Fruit fly (Drosophila melanogaster) whole organism, prepupa: ENCODE data around the gene CG12983.
A peak's percentile ranks its signal among the peaks of the same experiment; 100 is the strongest.

Experiments used
- CG10631 ChIP-seq: fragments of 200-800 bp; sonication (Bioruptor generic); optimal IDR thresholded peaks from 2 replicates; lab custom pipeline; 2016; ENCODE audit warnings: missing biosample characterization, missing genetic modification characterization
- CG10669 ChIP-seq: fragments of 200-800 bp; sonication (Bioruptor generic); optimal IDR thresholded peaks from 3 replicates; lab custom pipeline; 2018; ENCODE audit warnings: missing biosample characterization, mild to moderate bottlenecking, missing genetic modification characterization, moderate library complexity
- CG11294 ChIP-seq: fragments of 200-800 bp; sonication (Bioruptor generic); IDR thresholded peaks from 2 replicates; pipeline ENCODE4 v1.3.6; 2022; ENCODE audit warnings: missing biosample characterization, missing genetic modification characterization
- CG11762 ChIP-seq: fragments of 200-800 bp; sonication (Bioruptor generic); optimal IDR thresholded peaks from 3 replicates; lab custom pipeline; 2016; ENCODE audit warnings: missing biosample characterization, missing genetic modification characterization; ENCODE audit not compliant: insufficient read depth
- CG11902 ChIP-seq: fragments of 200-800 bp; sonication (Bioruptor generic); optimal IDR thresholded peaks from 3 replicates; lab custom pipeline; 2016; ENCODE audit warnings: missing biosample characterization, missing genetic modification characterization
- CG15336 ChIP-seq: fragments of 200-800 bp; sonication (Bioruptor generic); IDR thresholded peaks from 2 replicates; pipeline ENCODE4 v1.3.6; 2022; ENCODE audit warnings: missing biosample characterization, missing genetic modification characterization
- CG1621 ChIP-seq: fragments of 200-800 bp; sonication (Bioruptor generic); optimal IDR thresholded peaks from 3 replicates; lab custom pipeline; 2018; ENCODE audit warnings: missing biosample characterization, mild to moderate bottlenecking, missing genetic modification characterization
- CG16779 ChIP-seq: fragments of 200-800 bp; sonication (Bioruptor generic); optimal IDR thresholded peaks from 3 replicates; lab custom pipeline; 2017; ENCODE audit warnings: missing biosample characterization, mild to moderate bottlenecking, missing genetic modification characterization
- CG3032 ChIP-seq: fragments of 200-800 bp; optimal IDR thresholded peaks from 2 replicates; lab custom pipeline; 2019; ENCODE audit warnings: missing biosample characterization, mild to moderate bottlenecking, missing genetic modification characterization, moderate library complexity
- CG32006 ChIP-seq: fragments of 200-800 bp; sonication (Bioruptor generic); optimal IDR thresholded peaks from 3 replicates; lab custom pipeline; 2017; ENCODE audit warnings: missing biosample characterization, mild to moderate bottlenecking, missing genetic modification characterization
- CG34406 ChIP-seq: fragments of 200-800 bp; sonication (Bioruptor generic); optimal IDR thresholded peaks from 3 replicates; lab custom pipeline; 2016; ENCODE audit warnings: missing biosample characterization, missing genetic modification characterization
- CG3919 ChIP-seq: fragments of 200-800 bp; sonication (Bioruptor generic); optimal IDR thresholded peaks from 3 replicates; lab custom pipeline; 2016; ENCODE audit warnings: missing biosample characterization, missing genetic modification characterization
- CG4318 ChIP-seq: fragments of 200-800 bp; sonication (Bioruptor generic); optimal IDR thresholded peaks from 3 replicates; lab custom pipeline; 2017; ENCODE audit warnings: missing biosample characterization, mild to moderate bottlenecking, missing genetic modification characterization
- CG6163 ChIP-seq: fragments of 200-800 bp; sonication (Bioruptor generic); IDR thresholded peaks from 3 replicates; pipeline ENCODE4 v1.3.6; 2022; ENCODE audit warnings: missing biosample characterization, missing genetic modification characterization
- CG6792 ChIP-seq: fragments of 200-800 bp; sonication (Bioruptor generic); optimal IDR thresholded peaks from 3 replicates; lab custom pipeline; 2016; ENCODE audit warnings: missing biosample characterization, missing genetic modification characterization
- CG6808 ChIP-seq: fragments of 200-800 bp; sonication (Bioruptor generic); optimal IDR thresholded peaks from 3 replicates; lab custom pipeline; 2017; ENCODE audit warnings: missing biosample characterization, missing genetic modification characterization, mild to moderate bottlenecking, moderate library complexity, missing genetic modification reagents
- CG6854 ChIP-seq: fragments of 200-800 bp; sonication (Bioruptor generic); optimal IDR thresholded peaks from 2 replicates; lab custom pipeline; 2017; ENCODE audit warnings: missing biosample characterization, mild to moderate bottlenecking, missing genetic modification characterization
- CG7368 ChIP-seq: fragments of 200-800 bp; sonication (Bioruptor generic); optimal IDR thresholded peaks from 3 replicates; lab custom pipeline; 2016; ENCODE audit warnings: missing biosample characterization, missing genetic modification characterization
- CG8319 ChIP-seq: fragments of 200-800 bp; sonication (Bioruptor generic); optimal IDR thresholded peaks from 3 replicates; lab custom pipeline; 2016; ENCODE audit warnings: missing biosample characterization, missing genetic modification characterization
- CG8632 ChIP-seq: fragments of 200-800 bp; sonication (Bioruptor generic); optimal IDR thresholded peaks from 3 replicates; lab custom pipeline; 2016; ENCODE audit warnings: missing biosample characterization, missing genetic modification characterization
- CG9139 ChIP-seq: fragments of 200-800 bp; sonication (Bioruptor generic); optimal IDR thresholded peaks from 3 replicates; lab custom pipeline; 2017; ENCODE audit warnings: missing biosample characterization, mild to moderate bottlenecking, missing genetic modification characterization
- Eip78C ChIP-seq: fragments of 200-800 bp; sonication (Bioruptor generic); peaks from one replicate; lab custom pipeline; 2016; ENCODE audit warnings: missing biosample characterization, missing genetic modification characterization
- Eip93F ChIP-seq: fragments of 200-800 bp; sonication (Bioruptor generic); optimal IDR thresholded peaks from 2 replicates; lab custom pipeline; 2016; ENCODE audit warnings: missing biosample characterization, mild to moderate bottlenecking, missing genetic modification characterization
- Ets21C ChIP-seq: fragments of 200-800 bp; sonication (Bioruptor generic); optimal IDR thresholded peaks from 3 replicates; lab custom pipeline; 2016; ENCODE audit warnings: missing biosample characterization, missing genetic modification characterization
- Ets96B ChIP-seq: fragments of 200-800 bp; optimal IDR thresholded peaks from 2 replicates; lab custom pipeline; 2019; ENCODE audit warnings: missing biosample characterization, mild to moderate bottlenecking, missing genetic modification characterization, moderate library complexity
- Gug ChIP-seq: fragments of 200-800 bp; sonication (Bioruptor generic); IDR thresholded peaks from 2 replicates; pipeline ENCODE4 v1.3.6; 2022; ENCODE audit warnings: missing biosample characterization, missing genetic modification characterization
- Hr38 ChIP-seq: sonication (Bioruptor generic); optimal IDR thresholded peaks from 2 replicates; lab custom pipeline; 2016; ENCODE audit warnings: missing biosample characterization, missing genetic modification characterization
- Hr39 ChIP-seq: fragments of 200-800 bp; sonication (Bioruptor generic); optimal IDR thresholded peaks from 2 replicates; lab custom pipeline; 2016; ENCODE audit warnings: missing biosample characterization, missing genetic modification characterization
- Lpt ChIP-seq: fragments of 200-800 bp; sonication (Bioruptor generic); optimal IDR thresholded peaks from 3 replicates; lab custom pipeline; 2016; ENCODE audit warnings: missing biosample characterization, missing genetic modification characterization
- OdsH ChIP-seq: fragments of 200-800 bp; sonication (Bioruptor generic); optimal IDR thresholded peaks from 3 replicates; lab custom pipeline; 2016; ENCODE audit warnings: missing biosample characterization, missing genetic modification characterization
- Sox102F ChIP-seq: fragments of 200-800 bp; sonication (Bioruptor generic); optimal IDR thresholded peaks from 2 replicates; lab custom pipeline; 2016; ENCODE audit warnings: missing biosample characterization, mild to moderate bottlenecking, missing genetic modification characterization
- Sox14 ChIP-seq: fragments of 200-800 bp; sonication (Bioruptor generic); optimal IDR thresholded peaks from 3 replicates; lab custom pipeline; 2016; ENCODE audit warnings: missing biosample characterization, missing genetic modification characterization
- Sox15 ChIP-seq: fragments of 200-800 bp; sonication (Bioruptor generic); optimal IDR thresholded peaks from 3 replicates; lab custom pipeline; 2016; ENCODE audit warnings: missing biosample characterization, missing genetic modification characterization
- achi ChIP-seq: fragments of 200-800 bp; sonication (Bioruptor generic); optimal IDR thresholded peaks from 3 replicates; lab custom pipeline; 2016; ENCODE audit warnings: missing biosample characterization, missing genetic modification characterization
- cyc ChIP-seq: fragments of 200-800 bp; sonication (Bioruptor generic); optimal IDR thresholded peaks from 3 replicates; lab custom pipeline; 2016; ENCODE audit warnings: missing biosample characterization, missing genetic modification characterization
- dsx ChIP-seq: fragments of 200-800 bp; optimal IDR thresholded peaks from 3 replicates; lab custom pipeline; 2019; ENCODE audit warnings: missing biosample characterization, mild to moderate bottlenecking, missing genetic modification characterization, moderate library complexity; ENCODE audit not compliant: poor library complexity, severe bottlenecking
- esn ChIP-seq: fragments of 200-800 bp; sonication (Bioruptor generic); optimal IDR thresholded peaks from 2 replicates; lab custom pipeline; 2016; ENCODE audit warnings: missing biosample characterization, mild to moderate bottlenecking, missing genetic modification characterization, moderate library complexity
- fd59A ChIP-seq: fragments of 200-800 bp; sonication (Bioruptor generic); optimal IDR thresholded peaks from 2 replicates; lab custom pipeline; 2017; ENCODE audit warnings: missing biosample characterization, mild to moderate bottlenecking, missing genetic modification characterization, missing genetic modification reagents
- fd85E ChIP-seq: fragments of 200-800 bp; sonication (Bioruptor generic); optimal IDR thresholded peaks from 3 replicates; lab custom pipeline; 2016; ENCODE audit warnings: missing biosample characterization, missing genetic modification characterization
- fkh ChIP-seq: fragments of 200-800 bp; sonication (Bioruptor generic); optimal IDR thresholded peaks from 3 replicates; lab custom pipeline; 2017; ENCODE audit warnings: missing biosample characterization, mild to moderate bottlenecking, missing genetic modification characterization, moderate library complexity
- lz ChIP-seq: fragments of 200-800 bp; sonication (Bioruptor generic); optimal IDR thresholded peaks from 3 replicates; lab custom pipeline; 2016; ENCODE audit warnings: missing biosample characterization, missing genetic modification characterization
- net ChIP-seq: fragments of 200-800 bp; sonication (Bioruptor generic); optimal IDR thresholded peaks from 3 replicates; lab custom pipeline; 2016; ENCODE audit warnings: missing biosample characterization, missing genetic modification characterization
- pdm3 ChIP-seq: fragments of 200-800 bp; sonication (Bioruptor generic); optimal IDR thresholded peaks from 3 replicates; lab custom pipeline; 2016; ENCODE audit warnings: missing biosample characterization, missing genetic modification characterization
- salr ChIP-seq, 2 experiments: fragments of 200-800 bp; sonication (Bioruptor generic); optimal IDR thresholded peaks; 3 replicates each; lab custom pipeline; 2016 to 2018; ENCODE audit warnings: missing biosample characterization in 2 of 2, missing genetic modification characterization in 2 of 2, mild to moderate bottlenecking in 1 of 2
- spab ChIP-seq: fragments of 200-800 bp; sonication (Bioruptor generic); optimal IDR thresholded peaks from 2 replicates; lab custom pipeline; 2017; ENCODE audit warnings: missing biosample characterization, mild to moderate bottlenecking, missing genetic modification characterization, missing genetic modification reagents
- ss ChIP-seq, 2 experiments: fragments of 200-800 bp; sonication (Bioruptor generic); optimal IDR thresholded peaks; 2 replicates in 1 of 2; 3 replicates in 1 of 2; lab custom pipeline; 2017 to 2018; ENCODE audit warnings: mild to moderate bottlenecking in 2 of 2, missing biosample characterization in 2 of 2, missing genetic modification characterization in 2 of 2, moderate library complexity in 1 of 2
- svp ChIP-seq: fragments of 200-800 bp; sonication (Bioruptor generic); peaks from one replicate; lab custom pipeline; 2016; ENCODE audit warnings: missing biosample characterization, missing genetic modification characterization
- vri ChIP-seq: fragments of 200-800 bp; sonication (Bioruptor generic); optimal IDR thresholded peaks from 3 replicates; lab custom pipeline; 2016; ENCODE audit warnings: missing biosample characterization, mild to moderate bottlenecking, missing genetic modification characterization

Gene CG12983

DNA sequence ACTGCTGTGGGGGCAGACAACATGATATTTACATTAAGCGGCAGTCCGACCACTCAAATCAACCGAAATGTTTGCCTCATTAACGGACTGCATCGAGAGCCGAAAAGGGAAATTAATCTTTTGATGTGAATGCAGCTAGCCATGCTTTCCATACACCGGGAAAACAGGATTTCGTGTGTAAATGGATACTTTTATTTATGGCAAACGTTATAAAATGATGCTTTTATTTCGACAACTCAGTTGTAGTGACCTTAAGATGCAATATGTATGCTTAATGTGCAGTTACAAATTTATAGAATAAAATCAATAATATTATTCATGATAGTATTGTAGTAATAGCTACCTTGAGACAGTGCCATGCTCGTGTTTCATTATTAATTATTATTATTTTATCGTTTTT is 35.1 kb downstream of the CG12983 start:
- TF ChIP-seq Eip78C (GFP tag; lab: Kevin White, UChicago) (peak; percentile 69), svp (GFP tag; lab: Kevin White, UChicago) (peak; percentile 72), CG15336 (GFP tag; lab: Robert Waterston, UW) (no peak)

DNA sequence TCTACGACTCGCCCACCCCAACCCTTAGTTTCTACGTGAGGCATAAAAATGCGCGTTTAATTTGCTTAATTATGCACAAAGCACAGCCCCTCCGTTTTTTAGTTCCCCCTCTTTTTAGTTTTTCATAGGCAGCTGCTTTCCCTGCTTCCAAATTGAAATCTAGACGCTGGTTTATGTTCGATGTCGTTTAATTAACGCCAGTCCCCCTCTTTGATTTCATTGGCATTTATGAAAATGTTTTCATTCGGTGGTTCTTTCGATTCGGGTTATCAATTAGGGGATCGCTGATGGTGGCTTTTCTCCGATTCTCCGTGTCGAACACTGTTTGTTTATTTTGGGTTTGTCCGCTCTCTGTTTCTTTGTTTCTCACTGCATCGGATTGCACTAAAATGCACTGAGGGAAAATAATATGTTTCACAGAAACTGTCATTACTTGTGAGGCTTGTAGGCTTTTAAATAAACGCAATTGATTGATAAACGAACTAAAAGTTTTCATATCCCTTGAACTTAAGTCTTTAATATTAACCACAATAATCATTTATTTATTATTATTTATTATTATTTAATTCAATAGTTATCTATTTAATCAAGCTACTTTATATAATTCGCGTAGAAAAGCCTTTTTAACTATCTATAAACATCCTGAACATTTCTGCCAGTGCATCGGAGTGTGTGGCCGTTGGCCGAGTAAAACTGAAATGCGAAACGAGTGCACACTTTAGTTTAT is 36.3 kb downstream of the CG12983 start:
- TF ChIP-seq Lpt (GFP tag; lab: Kevin White, UChicago), result peak; percentile 62
- peak; percentile 79 for TF ChIP-seq Ets96B (tag; lab: Kevin White, UChicago)
- TF ChIP-seq vri (GFP tag; lab: Kevin White, UChicago), result no peak
- TF ChIP-seq CG9139 (GFP tag; lab: Kevin White, UChicago), result peak; percentile 61
- TF ChIP-seq spab, result peak; percentile 74
- peak; percentile 78 for TF ChIP-seq achi (GFP tag; lab: Kevin White, UChicago)
- peak; percentile 90 for TF ChIP-seq Eip78C (GFP tag; lab: Kevin White, UChicago)
- TF ChIP-seq CG16779 (tag; lab: Kevin White, UChicago), result peak; percentile 57
- TF ChIP-seq salr (GFP tag; optimal IDR thresholded peaks at IDR 0.05; lab: Kevin White, UChicago), result peak; percentile 0 to 46
- peak; percentile 54; the same call in 1 of the 2 replicates for TF ChIP-seq Gug (GFP tag; lab: Robert Waterston, UW)
- TF ChIP-seq OdsH, result peak; percentile 70
- TF ChIP-seq Ets21C, result no peak
- no peak; the same call in 2 of the 3 replicates for TF ChIP-seq CG6163 (GFP tag; lab: Robert Waterston, UW)
- TF ChIP-seq Hr38 (GFP tag; lab: Kevin White, UChicago), result no peak
- TF ChIP-seq CG34406 (GFP tag; lab: Kevin White, UChicago), result peak; percentile 75
- TF ChIP-seq CG7368, result peak; percentile 60
- peak; percentile 37 for TF ChIP-seq Sox15 (GFP tag; lab: Kevin White, UChicago)
- TF ChIP-seq ss (GFP tag; optimal IDR thresholded peaks at IDR 0.05; lab: Kevin White, UChicago), result peak; percentile 39 to 49
- TF ChIP-seq CG11902 (GFP tag; lab: Kevin White, UChicago), result peak; percentile 33
- peak; percentile 26 for TF ChIP-seq fd85E (GFP tag; lab: Kevin White, UChicago)
- TF ChIP-seq esn, result peak; percentile 56
- no peak for TF ChIP-seq CG6854 (GFP tag; lab: Kevin White, UChicago)
- no peak for TF ChIP-seq fkh (GFP tag; lab: Kevin White, UChicago)
- peak; percentile 82 for TF ChIP-seq dsx (GFP tag; lab: Kevin White, UChicago)
- peak; percentile 53 for TF ChIP-seq net (GFP tag; lab: Kevin White, UChicago)
- peak; percentile 32 for TF ChIP-seq CG1621 (tag; lab: Kevin White, UChicago)
- TF ChIP-seq CG11294 (GFP tag; lab: Robert Waterston, UW), result peak; percentile 53; the same call in 1 of the 2 replicates
- no peak for TF ChIP-seq cyc
- TF ChIP-seq fd59A, result peak; percentile 26
- TF ChIP-seq CG6792 (GFP tag; lab: Kevin White, UChicago), result peak; percentile 48
- peak; percentile 11 for TF ChIP-seq Hr39 (GFP tag; lab: Kevin White, UChicago)
- TF ChIP-seq CG8632 (GFP tag; lab: Kevin White, UChicago), result peak; percentile 80
- peak; percentile 69 for TF ChIP-seq CG10631
- peak; percentile 59 for TF ChIP-seq CG3919 (GFP tag; lab: Kevin White, UChicago)
- TF ChIP-seq CG11762 (GFP tag; lab: Kevin White, UChicago), result peak; percentile 61
- peak; percentile 70 for TF ChIP-seq CG4318
- TF ChIP-seq CG8319, result peak; percentile 27
- TF ChIP-seq CG15336 (GFP tag; lab: Robert Waterston, UW), result peak; percentile 75
- TF ChIP-seq pdm3 (GFP tag; lab: Kevin White, UChicago), result peak; percentile 1
- TF ChIP-seq CG10669 (GFP tag; lab: Kevin White, UChicago), result peak; percentile 72
- peak; percentile 36 for TF ChIP-seq Sox102F
- peak; percentile 30 for TF ChIP-seq Sox14 (GFP tag; lab: Kevin White, UChicago)
- no peak for TF ChIP-seq Eip93F (GFP tag; lab: Kevin White, UChicago)
- peak; percentile 61 for TF ChIP-seq CG6808 (GFP tag; lab: Kevin White, UChicago)
- TF ChIP-seq CG32006 (GFP tag; lab: Kevin White, UChicago), result peak; percentile 83
- peak; percentile 56 for TF ChIP-seq svp (GFP tag; lab: Kevin White, UChicago)
- TF ChIP-seq CG3032 (tag; lab: Kevin White, UChicago), result peak; percentile 80
- TF ChIP-seq lz (GFP tag; lab: Kevin White, UChicago), result peak; percentile 24
